Worm (Caenorhabditis elegans) whole organism, L4 larva: ENCODE results near the gene lmd-5.

Source experiments
- Y48G9A.11 ChIP-seq: fragments of 200-800 bp; sonication (Bioruptor generic); IDR thresholded peaks from 2 replicates; pipeline ENCODE4 v1.3.6; 2022; ENCODE audit warnings: missing genetic modification reagents, missing genetic modification characterization, missing compliant biosample characterization
- aha-1 ChIP-seq: fragments of 150-350 bp; peaks from one replicate; lab custom pipeline; 2014; ENCODE audit warnings: missing biosample characterization, missing genetic modification characterization
- ama-1 ChIP-seq: fragments of 150-350 bp; optimal IDR thresholded peaks from 2 replicates; lab custom pipeline; 2014; ENCODE audit warnings: inconsistent platforms, mixed read lengths
- ceh-20 ChIP-seq: fragments of 200-800 bp; sonication (Bioruptor generic); IDR thresholded peaks from 2 replicates; pipeline ENCODE4 v1.3.6; 2022; ENCODE audit warnings: missing genetic modification reagents, missing genetic modification characterization, missing compliant biosample characterization
- ceh-32 ChIP-seq: sonication (generic microtip); optimal IDR thresholded peaks from 2 replicates; lab custom pipeline; 2016; ENCODE audit warnings: mild to moderate bottlenecking, missing genetic modification characterization, missing compliant biosample characterization; ENCODE audit not compliant: poor library complexity
- ceh-44 ChIP-seq: fragments of 200-800 bp; sonication (Bioruptor generic); IDR thresholded peaks from 2 replicates; pipeline ENCODE4 v1.3.6; 2022; ENCODE audit warnings: missing genetic modification reagents, missing genetic modification characterization, missing compliant biosample characterization
- ces-1 ChIP-seq: fragments of 150-350 bp; sonication (generic microtip); optimal IDR thresholded peaks from 4 replicates; lab custom pipeline; 2014; ENCODE audit warnings: missing biosample characterization, missing genetic modification reagents, missing genetic modification characterization
- daf-16 ChIP-seq, 3 experiments: sonication (generic microtip); optimal IDR thresholded peaks; 2 replicates each; lab custom pipeline; 2016 to 2017; ENCODE audit warnings: missing genetic modification characterization in 3 of 3, missing genetic modification reagents in 3 of 3, mild to moderate bottlenecking in 2 of 3, missing compliant biosample characterization in 2 of 3, missing biosample characterization in 1 of 3, moderate library complexity in 1 of 3
- daf-8 ChIP-seq: fragments of 200-800 bp; sonication (Bioruptor generic); IDR thresholded peaks from 2 replicates; pipeline ENCODE4 v1.3.6; 2022; ENCODE audit warnings: missing genetic modification characterization, missing compliant biosample characterization
- dmd-6 ChIP-seq: fragments of 200-800 bp; sonication (Bioruptor generic); IDR thresholded peaks from 2 replicates; pipeline ENCODE4 v1.3.6; 2022; ENCODE audit warnings: missing genetic modification reagents, missing genetic modification characterization, missing compliant biosample characterization
- dmd-8 ChIP-seq: fragments of 200-800 bp; sonication (Bioruptor generic); IDR thresholded peaks from 2 replicates; pipeline ENCODE4 v1.3.6; 2022; ENCODE audit warnings: missing genetic modification characterization, missing compliant biosample characterization
- dve-1 ChIP-seq: sonication (generic microtip); optimal IDR thresholded peaks from 2 replicates; lab custom pipeline; 2017; ENCODE audit warnings: antibody characterized with exemption, mild to moderate bottlenecking, missing genetic modification characterization, missing compliant biosample characterization; ENCODE audit not compliant: insufficient read depth
- egl-43 ChIP-seq: fragments of 200-800 bp; sonication (Bioruptor generic); IDR thresholded peaks from 2 replicates; pipeline ENCODE4 v1.3.6; 2022; ENCODE audit warnings: missing genetic modification reagents, missing genetic modification characterization, missing compliant biosample characterization
- fkh-10 ChIP-seq: fragments of 150-350 bp; optimal IDR thresholded peaks from 2 replicates; lab custom pipeline; 2014; ENCODE audit warnings: missing biosample characterization, missing genetic modification reagents, missing genetic modification characterization
- gei-8 ChIP-seq: fragments of 200-800 bp; sonication (Bioruptor generic); optimal IDR thresholded peaks from 2 replicates; lab custom pipeline; 2018; ENCODE audit warnings: mild to moderate bottlenecking, missing genetic modification characterization, missing compliant biosample characterization
- hlh-11 ChIP-seq: fragments of 200-800 bp; sonication (Bioruptor generic); optimal IDR thresholded peaks from 2 replicates; lab custom pipeline; 2018; ENCODE audit warnings: mild to moderate bottlenecking, missing genetic modification characterization, missing compliant biosample characterization
- hlh-30 ChIP-seq: sonication (generic microtip); optimal IDR thresholded peaks from 2 replicates; lab custom pipeline; 2017; ENCODE audit warnings: antibody characterized with exemption, mild to moderate bottlenecking, missing genetic modification characterization, missing compliant biosample characterization; ENCODE audit not compliant: insufficient read depth
- hmg-1.1 ChIP-seq: fragments of 200-800 bp; sonication (Bioruptor generic); IDR thresholded peaks from 2 replicates; pipeline ENCODE4 v1.3.6; 2022; ENCODE audit warnings: missing genetic modification reagents, missing genetic modification characterization, missing compliant biosample characterization
- lin-1 ChIP-seq: fragments of 200-800 bp; sonication (Bioruptor generic); IDR thresholded peaks from 2 replicates; pipeline ENCODE4 v1.3.6; 2022; ENCODE audit warnings: missing genetic modification reagents, missing genetic modification characterization, missing compliant biosample characterization
- lin-38 ChIP-seq: fragments of 200-800 bp; sonication (Bioruptor generic); IDR thresholded peaks from 2 replicates; pipeline ENCODE4 v1.3.6; 2022; ENCODE audit warnings: missing genetic modification reagents, missing genetic modification characterization, missing compliant biosample characterization
- lin-39 ChIP-seq: fragments of 150-350 bp; optimal IDR thresholded peaks from 2 replicates; lab custom pipeline; 2014; ENCODE audit warnings: missing biosample characterization, missing genetic modification reagents, missing genetic modification characterization
- lir-3 ChIP-seq: sonication (generic microtip); optimal IDR thresholded peaks from 2 replicates; lab custom pipeline; 2016; ENCODE audit warnings: mild to moderate bottlenecking, missing genetic modification characterization, missing compliant biosample characterization
- madf-5 ChIP-seq, 2 experiments: fragments of 200-800 bp; sonication (Bioruptor generic); IDR thresholded peaks; 2 replicates each; pipeline ENCODE4 v1.3.6; 2022; ENCODE audit warnings: missing compliant biosample characterization in 2 of 2, missing genetic modification characterization in 2 of 2
- mdt-29 ChIP-seq: fragments of 200-800 bp; sonication (Bioruptor generic); IDR thresholded peaks from 2 replicates; pipeline ENCODE4 v1.3.6; 2022; ENCODE audit warnings: missing genetic modification reagents, missing genetic modification characterization, missing compliant biosample characterization
- mep-1 ChIP-seq: fragments of 150-350 bp; sonication (generic microtip); optimal IDR thresholded peaks from 3 replicates; lab custom pipeline; 2014; ENCODE audit warnings: missing biosample characterization, missing genetic modification characterization
- mes-2 ChIP-seq: sonication (generic microtip); optimal IDR thresholded peaks from 2 replicates; lab custom pipeline; 2016; ENCODE audit warnings: missing genotype, mild to moderate bottlenecking, missing genetic modification characterization, missing compliant biosample characterization; ENCODE audit not compliant: poor library complexity, severe bottlenecking
- mxl-2 ChIP-seq: fragments of 200-800 bp; sonication (Bioruptor generic); conservative IDR thresholded peaks from 2 replicates; pipeline ENCODE4 v1.3.6; 2022; ENCODE audit warnings: missing genetic modification reagents, missing genetic modification characterization, missing compliant biosample characterization
- mxl-3 ChIP-seq: fragments of 200-800 bp; sonication (Bioruptor generic); optimal IDR thresholded peaks from 2 replicates; lab custom pipeline; 2018; ENCODE audit warnings: mild to moderate bottlenecking, missing genetic modification characterization, missing compliant biosample characterization
- nhr-102 ChIP-seq: sonication (generic microtip); optimal IDR thresholded peaks from 2 replicates; lab custom pipeline; 2016; ENCODE audit warnings: mild to moderate bottlenecking, missing genetic modification characterization, moderate library complexity, missing compliant biosample characterization
- nhr-28 ChIP-seq: fragments of 150-350 bp; optimal IDR thresholded peaks from 2 replicates; lab custom pipeline; 2014; ENCODE audit warnings: missing biosample characterization, missing genetic modification characterization
- nhr-41 ChIP-seq: fragments of 200-800 bp; sonication (Bioruptor generic); IDR thresholded peaks from 2 replicates; pipeline ENCODE4 v1.3.6; 2022; ENCODE audit warnings: missing genetic modification reagents, missing genetic modification characterization, missing compliant biosample characterization
- nhr-42 ChIP-seq: fragments of 200-800 bp; sonication (Bioruptor generic); IDR thresholded peaks from 2 replicates; pipeline ENCODE4 v1.3.6; 2022; ENCODE audit warnings: missing genetic modification characterization, missing compliant biosample characterization
- nhr-48 ChIP-seq: sonication (generic microtip); optimal IDR thresholded peaks from 2 replicates; lab custom pipeline; 2016; ENCODE audit warnings: mild to moderate bottlenecking, missing genetic modification characterization, missing compliant biosample characterization
- nhr-6 ChIP-seq: fragments of 150-350 bp; optimal IDR thresholded peaks from 2 replicates; lab custom pipeline; 2014; ENCODE audit warnings: missing biosample characterization, missing genetic modification characterization
- nhr-76 ChIP-seq: fragments of 150-350 bp; optimal IDR thresholded peaks from 2 replicates; lab custom pipeline; 2014; ENCODE audit warnings: missing biosample characterization, missing genetic modification characterization
- nhr-77 ChIP-seq: fragments of 150-350 bp; optimal IDR thresholded peaks from 2 replicates; lab custom pipeline; 2014; ENCODE audit warnings: missing biosample characterization, missing genetic modification characterization
- pqm-1 ChIP-seq: sonication (generic microtip); optimal IDR thresholded peaks from 2 replicates; lab custom pipeline; 2017; ENCODE audit warnings: missing biosample characterization, missing genetic modification characterization
- sdz-12 ChIP-seq: fragments of 200-800 bp; sonication (Bioruptor generic); optimal IDR thresholded peaks from 2 replicates; lab custom pipeline; 2018; ENCODE audit warnings: mild to moderate bottlenecking, missing genetic modification characterization, missing compliant biosample characterization
- set-16 ChIP-seq: fragments of 200-800 bp; sonication (Bioruptor generic); IDR thresholded peaks from 2 replicates; pipeline ENCODE4 v1.3.6; 2022; ENCODE audit warnings: missing genetic modification reagents, missing genetic modification characterization, missing compliant biosample characterization
- skn-1 ChIP-seq: fragments of 150-350 bp; optimal IDR thresholded peaks from 2 replicates; lab custom pipeline; 2014; ENCODE audit warnings: missing biosample characterization, missing genetic modification characterization
- snpc-4 ChIP-seq: fragments of 150-350 bp; optimal IDR thresholded peaks from 2 replicates; lab custom pipeline; 2014; ENCODE audit warnings: missing biosample characterization, missing genetic modification characterization
- tag-97 ChIP-seq: fragments of 200-800 bp; sonication (Bioruptor generic); IDR thresholded peaks from 2 replicates; pipeline ENCODE4 v1.3.6; 2022; ENCODE audit warnings: missing genetic modification characterization, missing compliant biosample characterization
- unc-39 ChIP-seq: sonication (generic microtip); optimal IDR thresholded peaks from 2 replicates; lab custom pipeline; 2017; ENCODE audit warnings: missing biosample characterization, missing genetic modification characterization
- unc-62 ChIP-seq, 3 experiments: fragments of 150-350 bp in 1 of 3; sonication (generic microtip); optimal IDR thresholded peaks in 2 of 3; peaks in 1 of 3; 1 replicate in 1 of 3; 2 replicates in 2 of 3; lab custom pipeline; 2014 to 2017; ENCODE audit warnings: missing biosample characterization in 3 of 3, missing genetic modification characterization in 3 of 3, missing genetic modification reagents in 3 of 3, missing genotype in 1 of 3
- zfp-3 ChIP-seq: fragments of 200-800 bp; sonication (Bioruptor generic); conservative IDR thresholded peaks from 2 replicates; pipeline ENCODE4 v1.3.6; 2022; ENCODE audit warnings: missing genetic modification reagents, missing genetic modification characterization, missing compliant biosample characterization
- zip-2 ChIP-seq: fragments of 150-350 bp; optimal IDR thresholded peaks from 2 replicates; lab custom pipeline; 2014; ENCODE audit warnings: missing biosample characterization, missing genetic modification characterization
- ztf-7 ChIP-seq: fragments of 150-350 bp; optimal IDR thresholded peaks from 2 replicates; lab custom pipeline; 2014; ENCODE audit warnings: missing biosample characterization, missing genetic modification characterization

The lmd-5 gene

ce11 chrV:7123188-7123708 lies at the start of gene lmd-5:
Gene lmd-5 (plus strand): TSS chrV:7123658.
- TF ChIP-seq nhr-41 (GFP tag; lab: Robert Waterston, UW) (no peak), unc-62 (GFP tag; optimal IDR thresholded peaks at IDR 0.05 in 1 of 2; lab: Kevin White, UChicago) (peak in 1 of 2 experiments; percentile 67), unc-62 (tag; optimal IDR thresholded peaks at IDR 0.05; lab: Kevin White, UChicago) (no peak), set-16 (GFP tag; lab: Robert Waterston, UW) (no peak), aha-1 (tag; lab: Kevin White, UChicago) (peak; percentile 91)

ce11 chrV:7075646-7076045 lies 47.8 kb upstream of the lmd-5 start, which contains the start of gene npa-1:
Gene npa-1 (plus strand): TSS chrV:7075787.
- TF ChIP-seq lin-1 (GFP tag; lab: Robert Waterston, UW): 0 out of 2 replicates have a peak, but pooled peaks have one; percentile 18
- no peak for TF ChIP-seq lir-3 (tag; lab: Kevin White, UChicago)
- TF ChIP-seq hlh-11: peak; percentile 61
- TF ChIP-seq tag-97 (GFP tag; lab: Robert Waterston, UW): no peak
- TF ChIP-seq nhr-76 (tag; lab: Kevin White, UChicago): no peak
- no peak for TF ChIP-seq hlh-30 (tag; lab: Kevin White, UChicago)
- TF ChIP-seq nhr-102 (tag; lab: Kevin White, UChicago): peak; percentile 5
- TF ChIP-seq sdz-12: no peak
- TF ChIP-seq gei-8 (GFP tag; lab: Kevin White, UChicago): no peak
- no peak for TF ChIP-seq daf-8 (GFP tag; lab: Robert Waterston, UW)
- no peak for TF ChIP-seq fkh-10 (GFP tag; lab: Kevin White, UChicago)
- no peak for TF ChIP-seq daf-16 (GFP tag; optimal IDR thresholded peaks at IDR 0.05; lab: Kevin White, UChicago)
- TF ChIP-seq daf-16 (tag; optimal IDR thresholded peaks at IDR 0.05; lab: Kevin White, UChicago): peak; percentile 51
- no peak for TF ChIP-seq Y48G9A.11 (GFP tag; lab: Robert Waterston, UW)
- TF ChIP-seq mxl-3 (GFP tag; lab: Kevin White, UChicago): peak; percentile 19
- TF ChIP-seq nhr-48: no peak
- TF ChIP-seq dmd-6 (GFP tag; lab: Robert Waterston, UW): peak; percentile 43
- TF ChIP-seq nhr-77 (tag; lab: Kevin White, UChicago): peak; percentile 13
- TF ChIP-seq mes-2 (tag; lab: Kevin White, UChicago): peak; percentile 18
- peak; percentile 26 for TF ChIP-seq dve-1 (tag; lab: Kevin White, UChicago)
- no peak for TF ChIP-seq mdt-29 (GFP tag; lab: Robert Waterston, UW)
- peak; percentile 60 for TF ChIP-seq pqm-1 (tag; lab: Kevin White, UChicago)
- no peak for TF ChIP-seq ces-1 (GFP tag; lab: Kevin White, UChicago)
- no peak for TF ChIP-seq lin-39
- peak; percentile 75 for TF ChIP-seq nhr-28 (tag; lab: Kevin White, UChicago)

ce11 chrV:7076161-7076560 lies 47.3 kb upstream of the lmd-5 start:
- no peak for TF ChIP-seq mxl-2
- no peak for TF ChIP-seq ceh-20 (GFP tag; lab: Robert Waterston, UW)
- TF ChIP-seq egl-43 (GFP tag; lab: Robert Waterston, UW): no peak
- no peak for TF ChIP-seq Y48G9A.11 (GFP tag; lab: Robert Waterston, UW)
- no peak for TF ChIP-seq zip-2
- no peak for TF ChIP-seq nhr-6 (tag; lab: Kevin White, UChicago)
- no peak for TF ChIP-seq nhr-42 (GFP tag; lab: Robert Waterston, UW)
- peak; percentile 20 for TF ChIP-seq hlh-11
- TF ChIP-seq ama-1 (lab: Kevin White, UChicago): no peak
- TF ChIP-seq zfp-3 (GFP tag; lab: Robert Waterston, UW): no peak
- TF ChIP-seq fkh-10 (GFP tag; lab: Kevin White, UChicago): no peak
- TF ChIP-seq madf-5 (GFP tag; IDR thresholded peaks at IDR 0.05; lab: Robert Waterston, UW): no peak
- no peak for TF ChIP-seq skn-1
- TF ChIP-seq ztf-7 (tag; lab: Kevin White, UChicago): no peak
- TF ChIP-seq hmg-1.1 (GFP tag; lab: Robert Waterston, UW): no peak
- TF ChIP-seq tag-97 (GFP tag; lab: Robert Waterston, UW): no peak
- TF ChIP-seq dmd-8 (GFP tag; lab: Robert Waterston, UW): no peak
- TF ChIP-seq ceh-44 (GFP tag; lab: Robert Waterston, UW): no peak
- TF ChIP-seq mep-1 (tag; lab: Kevin White, UChicago): no peak
- TF ChIP-seq snpc-4: no peak
- peak; percentile 91 for TF ChIP-seq aha-1 (tag; lab: Kevin White, UChicago)
- TF ChIP-seq unc-39: no peak
- TF ChIP-seq ceh-32 (tag; lab: Kevin White, UChicago): no peak
- no peak for TF ChIP-seq lin-38 (GFP tag; lab: Robert Waterston, UW)
- TF ChIP-seq set-16 (GFP tag; lab: Robert Waterston, UW): no peak
